Worm (Caenorhabditis elegans): ENCODE results near the gene ifo-1.

The ifo-1 gene

DNA sequence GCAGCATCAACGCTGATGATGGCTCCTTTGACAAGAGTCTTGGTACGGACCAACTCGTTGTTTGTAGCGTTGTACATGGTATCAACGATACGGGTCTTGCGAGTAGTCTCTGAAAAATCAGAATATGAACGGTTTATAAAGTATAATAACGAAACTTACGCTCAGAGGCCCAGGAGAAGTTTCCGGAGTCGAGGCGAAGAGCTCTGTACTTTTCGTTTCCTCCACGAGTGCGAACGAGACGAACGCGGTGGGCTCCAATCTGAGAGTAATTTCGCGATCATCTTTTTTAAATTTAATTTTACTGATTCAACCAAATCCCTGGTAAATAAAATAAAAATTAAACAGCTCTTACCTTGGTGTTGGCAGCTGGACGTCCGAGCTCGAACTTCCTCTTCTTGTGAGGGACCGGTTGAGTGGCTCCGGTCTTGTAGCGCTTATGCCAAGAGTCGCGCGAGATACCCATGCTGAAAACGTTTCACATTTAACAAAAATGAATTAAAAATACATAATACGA is 13.0 kb downstream of the ifo-1 start, which contains the start of gene rps-8 (continued):
- TF ChIP-seq sptf-2 (GFP tag; optimal IDR thresholded peaks at IDR 0.05) (peak; percentile 29), ZK185.1 (tag; optimal IDR thresholded peaks at IDR 0.05; ENCODE audit: poor library complexity, severe bottlenecking) (no peak), lin-26 (GFP tag; IDR thresholded peaks at IDR 0.05) (peak; percentile 42; the same call in 1 of the 2 replicates), dox-1 (GFP tag; IDR thresholded peaks at IDR 0.05) (peak; percentile 80), hlh-26 (GFP tag; conservative IDR thresholded peaks at IDR 0.05) (no peak), ccch-3 (GFP tag; optimal IDR thresholded peaks at IDR 0.05) (no peak), D2030.7 (GFP tag; IDR thresholded peaks at IDR 0.05) (no peak), F39B2.1 (GFP tag; IDR thresholded peaks at IDR 0.05) (no peak), cebp-1 (GFP tag; IDR thresholded peaks at IDR 0.05) (no peak), cebp-1 (tag; optimal IDR thresholded peaks at IDR 0.05) (no peak), mcd-1 (GFP tag; IDR thresholded peaks at IDR 0.05) (no peak), F49E8.2 (tag; optimal IDR thresholded peaks at IDR 0.05; ENCODE audit: insufficient read depth) (no peak), ceh-100 (GFP tag; IDR thresholded peaks at IDR 0.05) (0 out of 2 replicates have a peak, but pooled peaks have one; percentile 34), Y56A3A.18 (GFP tag; IDR thresholded peaks at IDR 0.05) (no peak), hmg-1.2 (GFP tag; IDR thresholded peaks at IDR 0.05) (0 out of 2 replicates have a peak, but pooled peaks have one; percentile 4), B0336.3 (GFP tag; IDR thresholded peaks at IDR 0.05) (no peak), ceh-79 (tag; optimal IDR thresholded peaks at IDR 0.05) (no peak), Y53F4B.3 (GFP tag; IDR thresholded peaks at IDR 0.05) (no peak), madf-8 (GFP tag; conservative IDR thresholded peaks at IDR 0.05) (no peak), attf-6 (GFP tag; IDR thresholded peaks at IDR 0.05) (0 out of 2 replicates have a peak, but pooled peaks have one; percentile 43), snpc-4 (GFP tag; optimal IDR thresholded peaks at IDR 0.05) (no peak), snpc-4 (tag; optimal IDR thresholded peaks at IDR 0.05) (no peak), lsl-1 (GFP tag; optimal IDR thresholded peaks at IDR 0.05) (peak; percentile 30), lin-35 (GFP tag; optimal IDR thresholded peaks at IDR 0.05) (no peak), egrh-3 (GFP tag; IDR thresholded peaks at IDR 0.05) (no peak), ceh-40 (GFP tag; IDR thresholded peaks at IDR 0.05) (peak; percentile 62; the same call in 1 of the 2 replicates), tlf-1 (GFP tag; optimal IDR thresholded peaks at IDR 0.05) (no peak), zfh-2 (GFP tag; conservative IDR thresholded peaks at IDR 0.05) (peak; percentile 22; the same call in 1 of the 2 replicates), ekl-4 (GFP tag; IDR thresholded peaks at IDR 0.05) (0 out of 2 replicates have a peak, but pooled peaks have one; percentile 24), ztf-22 (GFP tag; optimal IDR thresholded peaks at IDR 0.05) (no peak), ztf-18 (tag; optimal IDR thresholded peaks at IDR 0.05) (no peak), egl-18 (GFP tag; IDR thresholded peaks at IDR 0.05) (0 out of 2 replicates have a peak, but pooled peaks have one; percentile 21)

- TF ChIP-seq madf-10 (tag; optimal IDR thresholded peaks at IDR 0.05) (no peak), repo-1 (tag; optimal IDR thresholded peaks at IDR 0.05) (no peak), attf-6 (GFP tag; IDR thresholded peaks at IDR 0.05) (peak; percentile 77; the same call in 1 of the 2 replicates), lin-40 (tag; optimal IDR thresholded peaks at IDR 0.05) (no peak), nfya-1 (tag; optimal IDR thresholded peaks at IDR 0.05; ENCODE audit: borderline replicate concordance, insufficient read depth) (no peak), mcd-1 (GFP tag; IDR thresholded peaks at IDR 0.05) (0 out of 2 replicates have a peak, but pooled peaks have one; percentile 9), unc-130 (GFP tag; optimal IDR thresholded peaks at IDR 0.05) (peak; percentile 31), tbp1 (GFP tag; optimal IDR thresholded peaks at IDR 0.05) (peak; percentile 11), lsy-27 (tag; optimal IDR thresholded peaks at IDR 0.05; ENCODE audit: borderline replicate concordance, insufficient read depth) (no peak), madf-8 (GFP tag; conservative IDR thresholded peaks at IDR 0.05) (0 out of 2 replicates have a peak, but pooled peaks have one; percentile 4), hmg-20 (GFP tag; IDR thresholded peaks at IDR 0.05) (no peak), sea-2 (GFP tag; IDR thresholded peaks at IDR 0.05) (no peak), ekl-4 (GFP tag; IDR thresholded peaks at IDR 0.05) (peak; percentile 71; the same call in 1 of the 2 replicates), sdz-38 (tag; optimal IDR thresholded peaks at IDR 0.05) (no peak), Y56A3A.18 (GFP tag; IDR thresholded peaks at IDR 0.05) (no peak), hsf-1 (GFP tag; IDR thresholded peaks at IDR 0.05) (0 out of 2 replicates have a peak, but pooled peaks have one; percentile 58), atf-7 (tag; optimal IDR thresholded peaks at IDR 0.05) (no peak), snpc-4 (GFP tag; optimal IDR thresholded peaks at IDR 0.05) (no peak), snpc-4 (tag; optimal IDR thresholded peaks at IDR 0.05) (peak in 1 of 4 experiments; percentile 57), nfyb-1 (GFP tag; IDR thresholded peaks at IDR 0.05) (0 out of 2 replicates have a peak, but pooled peaks have one; percentile 28), B0019.2 (GFP tag; conservative IDR thresholded peaks at IDR 0.05) (no peak)
These were observed 13.8 kb downstream of the ifo-1 start for ce11 chrIV:7312620-7313194.

All from whole organism, young adult.